Worm (Caenorhabditis elegans) whole organism, L2 larva: ENCODE results near the gene tpa-1.

Source experiments
- C34F6.9 ChIP-seq: fragments of 150-350 bp; optimal IDR thresholded peaks from 2 replicates; lab custom pipeline; 2014; ENCODE audit warnings: missing biosample characterization, missing genetic modification characterization
- F13H6.1 ChIP-seq: sonication (generic microtip); optimal IDR thresholded peaks from 2 replicates; lab custom pipeline; 2016; ENCODE audit warnings: missing genetic modification characterization, missing compliant biosample characterization
- Y55F3AM.14 ChIP-seq: fragments of 200-800 bp; sonication (Bioruptor generic); optimal IDR thresholded peaks from 2 replicates; lab custom pipeline; 2018; ENCODE audit warnings: mild to moderate bottlenecking, missing genetic modification characterization, missing compliant biosample characterization
- ZK546.5 ChIP-seq: sonication (generic microtip); optimal IDR thresholded peaks from 2 replicates; lab custom pipeline; 2017; ENCODE audit warnings: missing biosample characterization, missing genetic modification characterization
- alr-1 ChIP-seq: fragments of 150-350 bp; optimal IDR thresholded peaks from 2 replicates; lab custom pipeline; 2014; ENCODE audit warnings: missing biosample characterization, missing genetic modification characterization
- aly-2 ChIP-seq: fragments of 150-350 bp; optimal IDR thresholded peaks from 2 replicates; lab custom pipeline; 2014; ENCODE audit warnings: missing biosample characterization, missing genetic modification characterization
- ama-1 ChIP-seq: fragments of 150-350 bp; optimal IDR thresholded peaks from 2 replicates; lab custom pipeline; 2018; ENCODE audit warnings: inconsistent platforms
- blmp-1 ChIP-seq: sonication (generic microtip); optimal IDR thresholded peaks from 2 replicates; lab custom pipeline; 2017; ENCODE audit warnings: missing genetic modification characterization, mild to moderate bottlenecking, missing compliant biosample characterization, antibody characterized with exemption, moderate library complexity; ENCODE audit not compliant: insufficient read depth
- ceh-16 ChIP-seq: fragments of 150-350 bp; optimal IDR thresholded peaks from 2 replicates; lab custom pipeline; 2014; ENCODE audit warnings: missing biosample characterization, missing genetic modification characterization
- ceh-82 ChIP-seq: fragments of 150-350 bp; optimal IDR thresholded peaks from 2 replicates; lab custom pipeline; 2014; ENCODE audit warnings: missing biosample characterization, missing genetic modification characterization
- crh-2 ChIP-seq: sonication (generic microtip); optimal IDR thresholded peaks from 2 replicates; lab custom pipeline; 2017; ENCODE audit warnings: missing biosample characterization, missing genetic modification characterization
- dmd-4 ChIP-seq: sonication (generic microtip); optimal IDR thresholded peaks from 2 replicates; lab custom pipeline; 2017; ENCODE audit warnings: missing biosample characterization, missing genetic modification characterization
- elt-1 ChIP-seq: fragments of 150-350 bp; optimal IDR thresholded peaks from 2 replicates; lab custom pipeline; 2014; ENCODE audit warnings: missing biosample characterization, missing genetic modification characterization
- elt-3 ChIP-seq: sonication (generic microtip); optimal IDR thresholded peaks from 2 replicates; lab custom pipeline; 2017; ENCODE audit warnings: missing biosample characterization, missing genetic modification characterization
- fos-1 ChIP-seq: fragments of 150-350 bp; optimal IDR thresholded peaks from 2 replicates; lab custom pipeline; 2014; ENCODE audit warnings: missing biosample characterization, missing genetic modification characterization
- gmeb-1 ChIP-seq: fragments of 150-350 bp; optimal IDR thresholded peaks from 2 replicates; lab custom pipeline; 2014; ENCODE audit warnings: missing biosample characterization, missing genetic modification characterization
- lin-11 ChIP-seq: fragments of 150-350 bp; sonication (generic microtip); optimal IDR thresholded peaks from 2 replicates; lab custom pipeline; 2014; ENCODE audit warnings: missing biosample characterization, missing genetic modification characterization, inconsistent platforms, mixed read lengths
- lin-13 ChIP-seq: fragments of 150-350 bp; optimal IDR thresholded peaks from 2 replicates; lab custom pipeline; 2014; ENCODE audit warnings: missing biosample characterization, missing genetic modification reagents, missing genetic modification characterization
- lin-39 ChIP-seq: fragments of 150-350 bp; optimal IDR thresholded peaks from 2 replicates; lab custom pipeline; 2014; ENCODE audit warnings: missing biosample characterization, missing genetic modification reagents, missing genetic modification characterization
- lsy-2 ChIP-seq, 2 experiments: fragments of 150-350 bp in 1 of 2; sonication (generic microtip) in 1 of 2; optimal IDR thresholded peaks; 2 replicates each; lab custom pipeline; 2014 to 2017; ENCODE audit warnings: missing biosample characterization in 2 of 2, missing genetic modification characterization in 2 of 2
- mab-5 ChIP-seq: fragments of 150-350 bp; optimal IDR thresholded peaks from 2 replicates; lab custom pipeline; 2014; ENCODE audit warnings: missing biosample characterization, missing genetic modification characterization
- mdl-1 ChIP-seq, 2 experiments: fragments of 150-350 bp in 1 of 2; sonication (generic microtip) in 1 of 2; optimal IDR thresholded peaks; 2 replicates each; lab custom pipeline; 2017; ENCODE audit warnings: missing biosample characterization in 2 of 2, missing genetic modification characterization in 2 of 2
- nhr-11 ChIP-seq: fragments of 150-350 bp; optimal IDR thresholded peaks from 2 replicates; lab custom pipeline; 2014; ENCODE audit warnings: missing biosample characterization, missing genetic modification characterization
- nhr-12 ChIP-seq: fragments of 150-350 bp; optimal IDR thresholded peaks from 2 replicates; lab custom pipeline; 2014; ENCODE audit warnings: missing biosample characterization, missing genetic modification characterization
- nhr-129 ChIP-seq: fragments of 150-350 bp; optimal IDR thresholded peaks from 2 replicates; lab custom pipeline; 2014; ENCODE audit warnings: missing biosample characterization, missing genetic modification characterization
- nhr-21 ChIP-seq: fragments of 150-350 bp; optimal IDR thresholded peaks from 2 replicates; lab custom pipeline; 2014; ENCODE audit warnings: missing biosample characterization, missing genetic modification characterization
- nhr-23 ChIP-seq: fragments of 150-350 bp; optimal IDR thresholded peaks from 2 replicates; lab custom pipeline; 2014; ENCODE audit warnings: missing biosample characterization, missing genetic modification reagents, missing genetic modification characterization
- nhr-237 ChIP-seq: fragments of 150-350 bp; optimal IDR thresholded peaks from 2 replicates; lab custom pipeline; 2014; ENCODE audit warnings: missing biosample characterization, missing genetic modification characterization
- nhr-25 ChIP-seq: fragments of 150-350 bp; sonication (generic microtip); optimal IDR thresholded peaks from 3 replicates; lab custom pipeline; 2014; ENCODE audit warnings: missing biosample characterization, missing genetic modification characterization
- nhr-6 ChIP-seq: fragments of 150-350 bp; optimal IDR thresholded peaks from 2 replicates; lab custom pipeline; 2014; ENCODE audit warnings: missing biosample characterization, missing genetic modification characterization
- peb-1 ChIP-seq: fragments of 150-350 bp; optimal IDR thresholded peaks from 2 replicates; lab custom pipeline; 2014; ENCODE audit warnings: missing biosample characterization, missing genetic modification characterization
- sem-4 ChIP-seq: fragments of 150-350 bp; optimal IDR thresholded peaks from 2 replicates; lab custom pipeline; 2014; ENCODE audit warnings: missing biosample characterization, missing genetic modification reagents, missing genetic modification characterization
- skn-1 ChIP-seq: sonication (generic microtip); optimal IDR thresholded peaks from 2 replicates; lab custom pipeline; 2017; ENCODE audit warnings: missing biosample characterization, missing genetic modification characterization
- sma-3 ChIP-seq: sonication (generic microtip); optimal IDR thresholded peaks from 2 replicates; lab custom pipeline; 2016; ENCODE audit warnings: missing genetic modification reagents, missing genetic modification characterization, missing compliant biosample characterization
- sma-9 ChIP-seq, 2 experiments: fragments of 150-350 bp in 1 of 2; sonication (generic microtip) in 1 of 2; optimal IDR thresholded peaks; 2 replicates each; lab custom pipeline; 2014 to 2016; ENCODE audit warnings: missing genetic modification characterization in 2 of 2, mild to moderate bottlenecking in 1 of 2, missing biosample characterization in 1 of 2, missing compliant biosample characterization in 1 of 2, missing genetic modification reagents in 1 of 2, moderate library complexity in 1 of 2
- snpc-4 ChIP-seq: fragments of 150-350 bp; optimal IDR thresholded peaks from 2 replicates; lab custom pipeline; 2014; ENCODE audit warnings: missing biosample characterization, missing genetic modification characterization
- unc-55 ChIP-seq: fragments of 150-350 bp; sonication (generic microtip); optimal IDR thresholded peaks from 3 replicates; lab custom pipeline; 2014; ENCODE audit warnings: missing biosample characterization, missing genetic modification reagents, missing genetic modification characterization
- unc-62 ChIP-seq: fragments of 150-350 bp; optimal IDR thresholded peaks from 2 replicates; lab custom pipeline; 2014; ENCODE audit warnings: missing biosample characterization, missing genetic modification reagents, missing genetic modification characterization
- zag-1 ChIP-seq: fragments of 150-350 bp; optimal IDR thresholded peaks from 2 replicates; lab custom pipeline; 2014; ENCODE audit warnings: missing biosample characterization, missing genetic modification characterization
- ztf-1 ChIP-seq: fragments of 200-800 bp; sonication (Bioruptor generic); conservative IDR thresholded peaks from 2 replicates; pipeline ENCODE4 v1.3.6; 2022; ENCODE audit warnings: missing genetic modification characterization, missing compliant biosample characterization
- ztf-11 ChIP-seq: sonication (generic microtip); optimal IDR thresholded peaks from 2 replicates; lab custom pipeline; 2017; ENCODE audit warnings: missing biosample characterization, missing genetic modification characterization
- ztf-4 ChIP-seq: fragments of 150-350 bp; optimal IDR thresholded peaks from 2 replicates; lab custom pipeline; 2014; ENCODE audit warnings: missing biosample characterization, missing genetic modification characterization

Gene tpa-1

ce11 chrIV:143807-144371 is 52.1 kb downstream of the tpa-1 start:
- TF ChIP-seq ama-1 (lab: Kevin White, UChicago) (no peak), lsy-2 (tag; optimal IDR thresholded peaks at IDR 0.05; lab: Kevin White, UChicago) (peak; percentile 32 to 55), alr-1 (no peak), nhr-6 (tag; lab: Kevin White, UChicago) (no peak), sma-9 (GFP tag; optimal IDR thresholded peaks at IDR 0.05; lab: Kevin White, UChicago) (no peak), sma-9 (tag; optimal IDR thresholded peaks at IDR 0.05; lab: Kevin White, UChicago) (no peak), sem-4 (no peak), ztf-11 (no peak), aly-2 (tag; lab: Kevin White, UChicago) (no peak), C34F6.9 (peak; percentile 50), nhr-12 (tag; lab: Kevin White, UChicago) (no peak), crh-2 (peak; percentile 34), lin-13 (GFP tag; lab: Kevin White, UChicago) (peak; percentile 41), F13H6.1 (tag; lab: Kevin White, UChicago) (peak; percentile 56), fos-1 (peak; percentile 46), elt-1 (tag; lab: Kevin White, UChicago) (no peak), lin-39 (tag; lab: Kevin White, UChicago) (no peak), zag-1 (tag; lab: Kevin White, UChicago) (no peak), nhr-21 (tag; lab: Kevin White, UChicago) (no peak), mab-5 (tag; lab: Kevin White, UChicago) (peak; percentile 1), nhr-11 (tag; lab: Kevin White, UChicago) (no peak), elt-3 (tag; lab: Kevin White, UChicago) (no peak), gmeb-1 (peak; percentile 41), Y55F3AM.14 (peak; percentile 7), nhr-237 (no peak), blmp-1 (no peak), nhr-129 (tag; lab: Kevin White, UChicago) (peak; percentile 83), ceh-16 (tag; lab: Kevin White, UChicago) (no peak), ceh-82 (tag; lab: Kevin White, UChicago) (no peak), lin-11 (tag; lab: Kevin White, UChicago) (peak; percentile 48), ztf-1 (no peak), ZK546.5 (tag; lab: Kevin White, UChicago) (no peak), sma-3 (GFP tag; lab: Kevin White, UChicago) (no peak), peb-1 (tag; lab: Kevin White, UChicago) (no peak), mdl-1 (tag; optimal IDR thresholded peaks at IDR 0.05; lab: Kevin White, UChicago) (peak; percentile 27 to 82), ztf-4 (tag; lab: Kevin White, UChicago) (no peak), unc-62 (no peak), snpc-4 (peak; percentile 20), unc-55 (peak; percentile 66)

ce11 chrIV:147819-148218 is 56.0 kb downstream of the tpa-1 start, which contains the start of gene col-99:
Gene col-99 (minus strand): TSS chrIV:147919.
- TF ChIP-seq nhr-25 (no peak), nhr-23 (no peak), ztf-4 (tag; lab: Kevin White, UChicago) (no peak), nhr-129 (tag; lab: Kevin White, UChicago) (no peak), fos-1 (no peak), ztf-11 (no peak), C34F6.9 (no peak), gmeb-1 (no peak), dmd-4 (tag; lab: Kevin White, UChicago) (no peak), mdl-1 (tag; optimal IDR thresholded peaks at IDR 0.05; lab: Kevin White, UChicago) (no peak), skn-1 (tag; lab: Kevin White, UChicago) (no peak), ztf-1 (no peak), zag-1 (tag; lab: Kevin White, UChicago) (no peak)

- TF ChIP-seq C34F6.9: no peak
- no peak for TF ChIP-seq sem-4
- TF ChIP-seq sma-3 (GFP tag; lab: Kevin White, UChicago): no peak
These were observed 57.0 kb downstream of the tpa-1 start for ce11 chrIV:148756-149155.
